Worm (Caenorhabditis elegans) whole organism, L4/young adult: ENCODE measurements around the gene nlp-70.

Source experiments
- W03F9.2 ChIP-seq: fragments of 150-350 bp; optimal IDR thresholded peaks from 2 replicates; lab custom pipeline; 2014; ENCODE audit warnings: missing biosample characterization, missing genetic modification characterization
- dao-5 ChIP-seq: sonication (generic microtip); optimal IDR thresholded peaks from 2 replicates; lab custom pipeline; 2016; ENCODE audit warnings: missing genotype, missing genetic modification characterization, moderate library complexity, missing compliant biosample characterization
- him-1 ChIP-seq: sonication (generic microtip); optimal IDR thresholded peaks from 2 replicates; lab custom pipeline; 2016; ENCODE audit warnings: missing genotype, missing genetic modification reagents, missing genetic modification characterization, missing compliant biosample characterization

DNA sequence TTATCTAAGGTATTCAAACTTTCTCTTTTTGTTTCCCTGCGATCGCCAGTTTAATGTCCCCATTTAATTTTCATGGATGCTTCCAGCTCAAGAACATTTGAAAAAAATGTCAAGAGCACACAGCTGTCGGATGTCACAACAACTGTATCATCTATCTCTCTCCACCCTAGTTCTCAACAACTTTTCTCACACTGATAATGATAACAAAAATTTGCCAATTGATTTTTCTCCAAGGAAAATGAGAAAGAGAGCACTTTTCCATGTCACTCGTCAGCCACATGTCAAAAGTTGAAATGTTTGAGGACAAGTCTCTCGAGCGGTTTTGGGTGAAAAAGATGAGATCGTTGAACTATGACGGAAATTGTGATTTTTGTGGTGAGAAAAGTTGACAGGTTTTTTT lies 8.4 kb upstream of the nlp-70 start:
- TF ChIP-seq him-1 (tag; lab: Kevin White, UChicago) (no peak), W03F9.2 (tag; lab: Kevin White, UChicago) (no peak), dao-5 (tag; lab: Kevin White, UChicago) (no peak)
